Worm (Caenorhabditis elegans): Measurements from ENCODE around the gene cyp-34A5.

- TF ChIP-seq pes-1 (GFP tag; IDR thresholded peaks at IDR 0.05), result no peak
- no peak for TF ChIP-seq tbx-11 (GFP tag; IDR thresholded peaks at IDR 0.05)
- TF ChIP-seq sea-1 (GFP tag; conservative IDR thresholded peaks at IDR 0.05), result no peak
- TF ChIP-seq ama-1 (optimal IDR thresholded peaks at IDR 0.05), result no peak
- no peak for TF ChIP-seq ceh-36 (tag; optimal IDR thresholded peaks at IDR 0.05)
- no peak for TF ChIP-seq aly-1 (tag; optimal IDR thresholded peaks at IDR 0.05)
- no peak for TF ChIP-seq hmg-4 (GFP tag; optimal IDR thresholded peaks at IDR 0.05)
These were observed 45.0 kb downstream of the cyp-34A5 start, which contains the start of gene srx-68 for ce11 chrV:3912472-3912871.
